Worm (Caenorhabditis elegans): ENCODE results near the gene gpcp-1.

gpcp-1 gene

DNA sequence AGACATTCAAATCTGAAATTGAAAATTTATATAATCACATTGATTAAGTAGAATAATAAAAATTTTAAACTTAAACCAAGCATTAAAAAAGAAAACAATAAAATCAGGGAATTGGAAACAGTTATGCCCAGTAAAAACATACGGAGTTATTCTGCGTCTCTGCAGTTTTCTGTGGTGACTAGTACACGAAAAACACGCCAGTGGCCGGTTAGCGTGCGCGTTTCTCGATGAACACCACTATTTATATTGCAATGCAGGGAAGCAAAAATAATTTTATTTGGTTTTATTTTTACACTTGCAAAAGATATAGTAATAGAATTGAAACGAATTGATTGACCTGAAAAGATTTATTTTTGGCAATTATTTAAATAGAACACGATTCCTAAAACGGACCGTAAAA is 10.6 kb downstream of the gpcp-1 start, which contains the start of gene sec-3 (continued):
- TF ChIP-seq lin-26 (GFP tag; IDR thresholded peaks at IDR 0.05) (peak; percentile 23; the same call in 1 of the 2 replicates), nfya-2 (GFP tag; IDR thresholded peaks at IDR 0.05) (no peak), Y53G8AR.9 (GFP tag; conservative IDR thresholded peaks at IDR 0.05) (peak; percentile 79; the same call in 1 of the 2 replicates), ZK185.1 (tag; optimal IDR thresholded peaks at IDR 0.05; ENCODE audit: poor library complexity, severe bottlenecking) (peak; percentile 74), ceh-91 (GFP tag; IDR thresholded peaks at IDR 0.05) (no peak), zfh-2 (GFP tag; conservative IDR thresholded peaks at IDR 0.05) (0 out of 2 replicates have a peak, but pooled peaks have one; percentile 34), let-526 (GFP tag; IDR thresholded peaks at IDR 0.05) (0 out of 2 replicates have a peak, but pooled peaks have one; percentile 12), lin-35 (GFP tag; optimal IDR thresholded peaks at IDR 0.05) (peak in 1 of 3 experiments; percentile 85), attf-3 (GFP tag; conservative IDR thresholded peaks at IDR 0.05) (no peak), ztf-25 (GFP tag; IDR thresholded peaks at IDR 0.05) (no peak), egl-44 (GFP tag; IDR thresholded peaks at IDR 0.05) (no peak), lin-54 (GFP tag; optimal IDR thresholded peaks at IDR 0.05) (peak; percentile 61), unc-130 (GFP tag; optimal IDR thresholded peaks at IDR 0.05) (no peak), mel-28 (tag; optimal IDR thresholded peaks at IDR 0.05; ENCODE audit: borderline replicate concordance) (no peak), sdz-38 (tag; optimal IDR thresholded peaks at IDR 0.05) (no peak), B0035.1 (tag; optimal IDR thresholded peaks at IDR 0.05) (no peak), ceh-27 (GFP tag; optimal IDR thresholded peaks at IDR 0.05) (peak; percentile 21), ekl-4 (GFP tag; IDR thresholded peaks at IDR 0.05) (no peak), Y95B8A.8 (GFP tag; IDR thresholded peaks at IDR 0.05) (no peak), efl-1 (GFP tag; optimal IDR thresholded peaks at IDR 0.05) (no peak), mes-4 (tag; optimal IDR thresholded peaks at IDR 0.05) (no peak), rpc-1 (optimal IDR thresholded peaks at IDR 0.05) (no peak), rpc-1 (tag; optimal IDR thresholded peaks at IDR 0.05) (no peak), somi-1 (GFP tag; optimal IDR thresholded peaks at IDR 0.05) (peak; percentile 35), snpc-4 (GFP tag; optimal IDR thresholded peaks at IDR 0.05) (no peak), snpc-4 (tag; optimal IDR thresholded peaks at IDR 0.05) (peak in 3 of 4 experiments; percentile 47 to 72 (median 65)), attf-5 (GFP tag; optimal IDR thresholded peaks at IDR 0.05) (peak; percentile 84), K12H6.12 (tag; optimal IDR thresholded peaks at IDR 0.05) (peak; percentile 79), dpff-1 (tag; optimal IDR thresholded peaks at IDR 0.05) (no peak), lsy-27 (tag; optimal IDR thresholded peaks at IDR 0.05; ENCODE audit: borderline replicate concordance, insufficient read depth) (no peak), mcd-1 (GFP tag; IDR thresholded peaks at IDR 0.05) (peak; percentile 82), hlh-26 (GFP tag; conservative IDR thresholded peaks at IDR 0.05) (no peak), nfyb-1 (GFP tag; IDR thresholded peaks at IDR 0.05) (peak; percentile 59; the same call in 1 of the 2 replicates), Y79H2A.3 (GFP tag; conservative IDR thresholded peaks at IDR 0.05) (no peak), F23B12.7 (tag; optimal IDR thresholded peaks at IDR 0.05; ENCODE audit: insufficient read depth) (peak; percentile 76), snpc-1.3 (tag; optimal IDR thresholded peaks at IDR 0.05; ENCODE audit: insufficient read depth) (no peak), atf-7 (tag; optimal IDR thresholded peaks at IDR 0.05) (no peak), B0336.3 (GFP tag; IDR thresholded peaks at IDR 0.05) (peak; percentile 58), cebp-1 (GFP tag; IDR thresholded peaks at IDR 0.05) (no peak), cebp-1 (tag; optimal IDR thresholded peaks at IDR 0.05) (peak; percentile 83), lir-1 (GFP tag; conservative IDR thresholded peaks at IDR 0.05) (peak; percentile 22; the same call in 1 of the 2 replicates), snpc-1.1 (tag; optimal IDR thresholded peaks at IDR 0.05; ENCODE audit: insufficient read depth) (no peak), hmg-1.2 (GFP tag; IDR thresholded peaks at IDR 0.05) (peak; percentile 90), pbrm-1 (GFP tag; IDR thresholded peaks at IDR 0.05) (peak; percentile 81), chd-7 (tag; optimal IDR thresholded peaks at IDR 0.05) (peak; percentile 63), unc-62 (GFP tag; optimal IDR thresholded peaks at IDR 0.05) (no peak), dpl-1 (GFP tag; optimal IDR thresholded peaks at IDR 0.05) (peak; percentile 14), ceh-58 (GFP tag; IDR thresholded peaks at IDR 0.05) (no peak)

Measured in whole organism, young adult.